Fruit fly (Drosophila melanogaster) whole organism, prepupa: Measurements from ENCODE around the gene nur.

Experiments used
- CG10631 ChIP-seq: fragments of 200-800 bp; sonication (Bioruptor generic); optimal IDR thresholded peaks from 2 replicates; lab custom pipeline; 2016; ENCODE audit warnings: missing biosample characterization, missing genetic modification characterization
- CG15336 ChIP-seq: fragments of 200-800 bp; sonication (Bioruptor generic); IDR thresholded peaks from 2 replicates; pipeline ENCODE4 v1.3.6; 2022; ENCODE audit warnings: missing biosample characterization, missing genetic modification characterization
- CG16779 ChIP-seq: fragments of 200-800 bp; sonication (Bioruptor generic); optimal IDR thresholded peaks from 3 replicates; lab custom pipeline; 2017; ENCODE audit warnings: missing biosample characterization, mild to moderate bottlenecking, missing genetic modification characterization
- CG34406 ChIP-seq: fragments of 200-800 bp; sonication (Bioruptor generic); optimal IDR thresholded peaks from 3 replicates; lab custom pipeline; 2016; ENCODE audit warnings: missing biosample characterization, missing genetic modification characterization
- CG6792 ChIP-seq: fragments of 200-800 bp; sonication (Bioruptor generic); optimal IDR thresholded peaks from 3 replicates; lab custom pipeline; 2016; ENCODE audit warnings: missing biosample characterization, missing genetic modification characterization
- Eip75B ChIP-seq: fragments of 200-800 bp; sonication (Bioruptor generic); optimal IDR thresholded peaks from 3 replicates; lab custom pipeline; 2016; ENCODE audit warnings: missing biosample characterization, missing genetic modification characterization
- Gug ChIP-seq: fragments of 200-800 bp; sonication (Bioruptor generic); IDR thresholded peaks from 2 replicates; pipeline ENCODE4 v1.3.6; 2022; ENCODE audit warnings: missing biosample characterization, missing genetic modification characterization
- Lpt ChIP-seq: fragments of 200-800 bp; sonication (Bioruptor generic); optimal IDR thresholded peaks from 3 replicates; lab custom pipeline; 2016; ENCODE audit warnings: missing biosample characterization, missing genetic modification characterization
- Sox102F ChIP-seq: fragments of 200-800 bp; sonication (Bioruptor generic); optimal IDR thresholded peaks from 2 replicates; lab custom pipeline; 2016; ENCODE audit warnings: missing biosample characterization, mild to moderate bottlenecking, missing genetic modification characterization
- acj6 ChIP-seq: fragments of 200-800 bp; sonication (Bioruptor generic); optimal IDR thresholded peaks from 3 replicates; lab custom pipeline; 2016; ENCODE audit warnings: missing biosample characterization, missing genetic modification characterization
- dac ChIP-seq: fragments of 200-800 bp; sonication (Bioruptor generic); optimal IDR thresholded peaks from 2 replicates; lab custom pipeline; 2017; ENCODE audit warnings: missing biosample characterization, mild to moderate bottlenecking, missing genetic modification characterization
- spab ChIP-seq: fragments of 200-800 bp; sonication (Bioruptor generic); optimal IDR thresholded peaks from 2 replicates; lab custom pipeline; 2017; ENCODE audit warnings: missing biosample characterization, mild to moderate bottlenecking, missing genetic modification characterization, missing genetic modification reagents
- ss ChIP-seq, 2 experiments: fragments of 200-800 bp; sonication (Bioruptor generic); optimal IDR thresholded peaks; 2 replicates in 1 of 2; 3 replicates in 1 of 2; lab custom pipeline; 2017 to 2018; ENCODE audit warnings: mild to moderate bottlenecking in 2 of 2, missing biosample characterization in 2 of 2, missing genetic modification characterization in 2 of 2, moderate library complexity in 1 of 2
- svp ChIP-seq: fragments of 200-800 bp; sonication (Bioruptor generic); peaks from one replicate; lab custom pipeline; 2016; ENCODE audit warnings: missing biosample characterization, missing genetic modification characterization

DNA sequence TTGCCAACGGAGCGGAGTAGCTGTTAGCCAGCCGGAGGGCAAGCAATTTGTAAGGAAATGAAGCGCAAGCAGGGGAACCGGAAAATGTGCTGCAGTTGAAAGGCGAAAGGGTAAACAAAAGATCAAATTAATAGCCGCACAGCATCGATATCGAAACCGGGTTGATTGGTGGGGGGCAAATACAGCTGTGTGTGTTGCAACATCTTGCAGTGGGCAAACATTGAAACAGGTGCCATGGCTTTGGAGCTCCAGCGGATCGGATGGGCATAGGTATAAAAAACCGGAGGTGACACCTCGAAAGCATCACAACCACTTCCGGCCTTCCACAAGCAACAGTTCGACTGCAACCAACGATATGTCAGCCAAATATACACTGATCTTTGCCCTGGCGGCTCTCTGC lies at the start of gene nur:
- TF ChIP-seq Sox102F (GFP tag; lab: Kevin White, UChicago) (no peak), dac (GFP tag; lab: Kevin White, UChicago) (no peak), Eip75B (GFP tag; lab: Kevin White, UChicago) (no peak), CG16779 (tag; lab: Kevin White, UChicago) (no peak), CG15336 (GFP tag; lab: Robert Waterston, UW) (no peak), ss (GFP tag; optimal IDR thresholded peaks at IDR 0.05; lab: Kevin White, UChicago) (no peak), Lpt (GFP tag; lab: Kevin White, UChicago) (no peak), CG34406 (GFP tag; lab: Kevin White, UChicago) (no peak), CG10631 (no peak), spab (GFP tag; lab: Kevin White, UChicago) (no peak), CG6792 (GFP tag; lab: Kevin White, UChicago) (no peak), acj6 (GFP tag; lab: Kevin White, UChicago) (no peak), Gug (GFP tag; lab: Robert Waterston, UW) (no peak), svp (GFP tag; lab: Kevin White, UChicago) (no peak)
